Worm (Caenorhabditis elegans) whole organism, L4/young adult: ENCODE data around the gene sri-31.

Experiments used
- W03F9.2 ChIP-seq: fragments of 150-350 bp; optimal IDR thresholded peaks from 2 replicates; lab custom pipeline; 2014; ENCODE audit warnings: missing biosample characterization, missing genetic modification characterization
- dao-5 ChIP-seq: sonication (generic microtip); optimal IDR thresholded peaks from 2 replicates; lab custom pipeline; 2016; ENCODE audit warnings: missing genotype, missing genetic modification characterization, moderate library complexity, missing compliant biosample characterization
- him-1 ChIP-seq: sonication (generic microtip); optimal IDR thresholded peaks from 2 replicates; lab custom pipeline; 2016; ENCODE audit warnings: missing genotype, missing genetic modification reagents, missing genetic modification characterization, missing compliant biosample characterization

- TF ChIP-seq W03F9.2 (tag; lab: Kevin White, UChicago), result no peak
- no peak for TF ChIP-seq dao-5 (tag; lab: Kevin White, UChicago)
- no peak for TF ChIP-seq him-1 (tag; lab: Kevin White, UChicago)
Measured at ce11 chrII:3034914-3035313, 15.9 kb upstream of the sri-31 start.
